Fruit fly (Drosophila melanogaster): ENCODE data around the gene CG31371.

The CG31371 gene

DNA sequence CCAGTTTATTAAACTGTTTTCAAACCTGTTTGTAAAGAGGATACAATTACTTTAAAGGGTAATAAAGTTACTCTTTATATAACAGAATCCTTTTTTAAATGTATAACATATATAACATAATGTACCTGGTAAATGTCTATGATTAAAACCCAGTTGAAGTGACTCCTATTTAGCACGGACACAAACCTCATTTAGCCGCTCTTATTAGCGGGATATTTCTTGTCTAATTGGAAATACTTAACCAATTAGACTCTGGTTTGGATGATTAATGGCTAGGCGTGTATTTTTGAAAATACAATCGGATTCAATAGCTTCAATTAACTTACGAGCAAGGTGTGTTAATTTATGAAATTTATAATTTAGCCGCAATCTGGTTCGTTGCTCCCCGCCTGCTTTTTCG lies 36.2 kb downstream of the CG31371 start (continued):
- TF ChIP-seq tap (tag; optimal IDR thresholded peaks at IDR 0.05) (no peak), MBD-R2 (GFP tag; IDR thresholded peaks at IDR 0.05) (no peak), CG13424 (tag; optimal IDR thresholded peaks at IDR 0.05) (no peak), Optix (GFP tag; IDR thresholded peaks at IDR 0.05) (no peak), lov (optimal IDR thresholded peaks at IDR 0.05) (no peak), lov (GFP tag; IDR thresholded peaks at IDR 0.05) (no peak), Camta (GFP tag; optimal IDR thresholded peaks at IDR 0.05) (no peak), stwl (tag; optimal IDR thresholded peaks at IDR 0.05) (peak; percentile 29), trem (tag; optimal IDR thresholded peaks at IDR 0.05) (peak; percentile 27)

DNA sequence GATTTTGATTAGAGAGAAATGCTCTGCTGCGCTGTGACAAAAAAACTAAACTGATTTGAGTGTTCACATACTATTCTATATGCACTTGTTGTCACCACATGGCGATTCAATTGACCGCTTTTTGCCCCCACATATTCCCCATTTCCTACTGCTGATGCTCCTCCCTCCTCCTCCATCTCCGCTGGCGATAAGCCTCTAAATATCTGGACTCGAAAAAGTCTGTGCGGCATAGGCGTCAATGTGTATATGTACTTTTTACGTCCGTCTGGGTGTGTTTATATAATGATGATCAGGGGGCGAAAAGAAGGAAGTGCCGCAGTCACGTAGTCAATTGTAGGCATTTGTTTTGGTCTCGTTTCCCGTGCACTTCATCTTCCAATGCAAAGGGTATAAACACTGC lies 36.8 kb downstream of the CG31371 start:
- TF ChIP-seq CkIIα-i1 (GFP tag; IDR thresholded peaks at IDR 0.05): no peak
- TF ChIP-seq Ets97D (GFP tag; optimal IDR thresholded peaks at IDR 0.05): no peak
- TF ChIP-seq scrt (GFP tag; optimal IDR thresholded peaks at IDR 0.05): no peak
- 0 out of 4 replicates have a peak, but pooled peaks have one; percentile 28 for TF ChIP-seq chinmo (GFP tag; IDR thresholded peaks at IDR 0.05; ENCODE audit: partially characterized antibody)
- TF ChIP-seq crol (GFP tag; IDR thresholded peaks at IDR 0.05): peak; percentile 75
- no peak for TF ChIP-seq ind (GFP tag; optimal IDR thresholded peaks at IDR 0.05)
- no peak for TF ChIP-seq Dip3 (GFP tag; optimal IDR thresholded peaks at IDR 0.05)
- no peak for TF ChIP-seq phol (tag; optimal IDR thresholded peaks at IDR 0.05)
- TF ChIP-seq twi (tag; optimal IDR thresholded peaks at IDR 0.05): peak; percentile 30
- TF ChIP-seq cg (GFP tag; optimal IDR thresholded peaks at IDR 0.05): peak; percentile 46
- TF ChIP-seq tll (GFP tag; optimal IDR thresholded peaks at IDR 0.05): peak in 1 of 2 experiments; percentile 31
- no peak for TF ChIP-seq CG1233 (GFP tag; optimal IDR thresholded peaks at IDR 0.05)
- no peak for TF ChIP-seq CG1529 (GFP tag; optimal IDR thresholded peaks at IDR 0.05)
- 0 out of 2 replicates have a peak, but pooled peaks have one; percentile 15 for TF ChIP-seq vvl (GFP tag; IDR thresholded peaks at IDR 0.05)
- peak; percentile 10 for TF ChIP-seq sd (tag; optimal IDR thresholded peaks at IDR 0.05)
- no peak for TF ChIP-seq CG11456 (GFP tag; IDR thresholded peaks at IDR 0.05)
- TF ChIP-seq z (GFP tag; IDR thresholded peaks at IDR 0.05): 0 out of 3 replicates have a peak, but pooled peaks have one; percentile 30
- no peak for TF ChIP-seq dimm (GFP tag; IDR thresholded peaks at IDR 0.05)
- TF ChIP-seq lola (GFP tag; optimal IDR thresholded peaks at IDR 0.05): no peak
- peak; percentile 4 for TF ChIP-seq CG15514 (GFP tag; optimal IDR thresholded peaks at IDR 0.05)
- no peak for TF ChIP-seq CG11398 (GFP tag; optimal IDR thresholded peaks at IDR 0.05)
- peak in 1 of 2 experiments; percentile 95 for TF ChIP-seq Pdp1 (GFP tag; optimal IDR thresholded peaks at IDR 0.05)
- peak; percentile 33; the same call in 1 of the 2 replicates for TF ChIP-seq ato (GFP tag; IDR thresholded peaks at IDR 0.05; ENCODE audit: partially characterized antibody)
- TF ChIP-seq chm (GFP tag; IDR thresholded peaks at IDR 0.05): 0 out of 2 replicates have a peak, but pooled peaks have one; percentile 27
- 0 out of 2 replicates have a peak, but pooled peaks have one; percentile 7 for TF ChIP-seq onecut (GFP tag; IDR thresholded peaks at IDR 0.05)
- no peak for TF ChIP-seq grn (GFP tag; optimal IDR thresholded peaks at IDR 0.05)
- no peak for TF ChIP-seq CG5953 (GFP tag; IDR thresholded peaks at IDR 0.05)

DNA sequence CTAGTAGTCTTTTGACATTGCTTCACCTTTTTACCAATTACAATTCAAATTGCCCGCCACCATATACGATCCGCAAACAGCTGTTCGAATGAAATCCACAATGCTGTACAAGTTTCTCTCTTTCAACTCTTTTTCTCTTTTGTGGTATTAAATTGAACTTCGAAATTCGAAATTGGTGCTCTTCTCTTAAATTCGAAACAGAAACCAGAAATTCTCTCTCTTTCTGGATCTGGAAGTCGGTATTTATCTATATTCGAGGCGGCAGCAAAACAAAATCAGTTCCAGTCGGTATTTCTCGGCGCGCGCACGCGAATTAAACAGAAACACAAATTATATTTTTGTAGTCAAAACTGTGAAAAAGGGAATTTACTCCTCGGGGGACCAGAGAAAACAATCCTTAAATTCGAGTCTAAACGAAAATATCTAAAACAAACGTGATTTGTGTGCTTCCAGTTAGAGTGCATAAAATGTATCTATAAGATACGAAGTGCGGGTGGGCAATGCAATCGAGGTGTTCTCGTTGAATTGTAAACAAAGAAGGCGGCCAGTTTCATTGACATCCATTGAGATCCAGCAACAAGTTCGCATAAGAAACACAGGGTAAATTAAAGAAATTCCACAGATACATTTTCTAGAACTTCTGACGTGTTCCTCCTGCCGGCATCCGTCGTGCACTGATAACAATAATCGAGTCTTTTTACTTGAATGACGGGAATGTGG lies 37.4 kb downstream of the CG31371 start, which contains the start of gene PH4alphaEFB:
Gene PH4alphaEFB, plus strand, starts transcription at position 276 of the 720 bp plus-strand sequence.
- TF ChIP-seq Med (GFP tag) (peak; percentile 43), Hmr (GFP tag; optimal IDR thresholded peaks at IDR 0.05) (peak; percentile 0), CG3065 (GFP tag; optimal IDR thresholded peaks at IDR 0.05) (no peak), CG6254 (GFP tag; optimal IDR thresholded peaks at IDR 0.05) (no peak), CG34376 (GFP tag; optimal IDR thresholded peaks at IDR 0.05) (peak; percentile 74), MESR4 (GFP tag; optimal IDR thresholded peaks at IDR 0.05) (peak; percentile 3), en (GFP tag; optimal IDR thresholded peaks at IDR 0.05) (no peak), CG3163 (GFP tag; optimal IDR thresholded peaks at IDR 0.05) (peak; percentile 99), PHDP (tag; optimal IDR thresholded peaks at IDR 0.05) (no peak), D (optimal IDR thresholded peaks at IDR 0.05) (no peak), D (GFP tag; optimal IDR thresholded peaks at IDR 0.05) (no peak), z (GFP tag; IDR thresholded peaks at IDR 0.05) (no peak), sr (GFP tag; IDR thresholded peaks at IDR 0.05) (no peak), dm (GFP tag; optimal IDR thresholded peaks at IDR 0.05) (no peak)

Measured in whole organism, embryonic.